Worm (Caenorhabditis elegans): ENCODE results near the gene F46H5.2.

F46H5.2 gene

DNA sequence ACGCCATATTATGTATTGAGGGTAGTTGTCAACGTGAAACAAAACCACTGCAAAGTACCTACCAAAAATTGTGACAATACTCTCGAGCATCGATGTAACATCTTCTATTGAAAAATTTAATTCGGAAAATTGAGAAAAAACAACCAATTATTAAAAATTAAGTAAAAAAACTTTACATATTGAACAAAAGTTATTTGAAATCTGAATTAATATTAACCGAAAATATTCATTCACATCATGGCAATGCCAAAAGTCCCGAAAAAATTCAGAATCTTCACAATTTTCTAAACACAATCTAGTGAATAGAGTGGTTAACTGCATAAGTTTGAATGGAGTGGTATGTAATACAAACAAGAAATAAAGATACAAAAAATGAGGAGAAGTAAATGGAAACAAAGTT is 26.9 kb upstream of the F46H5.2 start, which contains the start of gene F46H5.3:
Gene F46H5.3 (minus strand): TSS at position 101 of the 400 bp plus-strand sequence.
- TF ChIP-seq dao-5 (tag; optimal IDR thresholded peaks at IDR 0.05): no peak
- TF ChIP-seq W03F9.2 (tag; optimal IDR thresholded peaks at IDR 0.05): no peak
- no peak for TF ChIP-seq him-1 (tag; optimal IDR thresholded peaks at IDR 0.05)

DNA sequence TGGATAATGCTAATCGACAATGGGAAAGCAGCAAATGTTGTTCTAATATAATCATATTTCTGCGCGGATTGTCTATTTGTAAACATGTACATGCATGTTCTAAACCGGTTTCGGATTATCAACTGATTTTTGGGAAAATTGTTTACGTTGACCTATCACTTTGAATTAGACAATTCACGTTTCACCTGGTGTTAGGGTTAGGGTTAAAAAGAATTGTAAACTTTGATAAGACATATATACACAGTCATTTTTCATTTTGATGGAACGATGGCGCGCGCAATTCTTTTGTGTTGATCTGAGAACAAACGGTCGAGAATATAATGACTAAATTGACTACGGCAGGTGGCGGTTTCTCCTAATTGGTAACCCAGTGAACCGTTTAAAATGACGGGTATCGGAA is 23.3 kb upstream of the F46H5.2 start:
- TF ChIP-seq dao-5 (tag; optimal IDR thresholded peaks at IDR 0.05): no peak

DNA sequence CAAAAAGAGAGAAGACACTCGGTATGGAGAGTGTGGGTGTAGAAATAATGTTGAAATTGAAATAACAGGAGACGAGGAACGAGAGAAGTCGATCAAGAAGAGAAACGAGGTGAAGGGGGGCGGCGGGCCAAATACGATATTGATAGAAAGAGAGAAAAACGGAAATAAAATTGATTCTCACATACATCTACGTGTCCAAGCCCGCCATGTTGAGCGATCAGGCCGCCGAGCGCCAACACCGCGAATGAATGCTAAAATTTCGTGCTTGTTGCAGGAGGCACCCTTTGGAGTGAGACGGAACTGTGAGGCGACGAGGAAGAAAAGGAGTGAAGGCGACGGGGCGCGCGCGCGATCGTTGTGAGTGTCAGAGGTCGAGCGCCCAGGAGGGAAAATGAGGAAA is 22.6 kb upstream of the F46H5.2 start, which contains the start of gene F46H5.7:
Gene F46H5.7 (minus strand): TSS at position 106 of the 400 bp plus-strand sequence.
- no peak for TF ChIP-seq him-1 (tag; optimal IDR thresholded peaks at IDR 0.05)
- no peak for TF ChIP-seq dao-5 (tag; optimal IDR thresholded peaks at IDR 0.05)
- no peak for TF ChIP-seq W03F9.2 (tag; optimal IDR thresholded peaks at IDR 0.05)

DNA sequence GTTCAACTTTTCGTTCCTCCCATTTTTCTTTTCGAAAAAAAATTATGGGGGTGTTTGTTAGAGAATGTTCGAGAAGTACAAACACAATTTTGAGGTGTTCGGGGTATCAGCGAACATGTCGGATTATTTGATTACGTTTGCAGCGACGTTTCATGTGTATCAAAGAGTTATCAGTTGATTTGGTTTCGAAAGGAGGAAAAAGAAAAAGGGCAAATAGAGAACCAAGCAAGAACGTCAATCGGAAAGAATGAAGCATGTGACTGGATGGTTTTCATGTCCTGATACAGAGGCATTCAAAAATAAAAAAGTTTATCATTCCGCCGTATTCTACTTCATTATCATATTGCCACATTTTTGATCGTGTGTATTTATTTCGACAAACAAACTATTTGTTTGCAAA is 20.7 kb upstream of the F46H5.2 start:
- TF ChIP-seq him-1 (tag; optimal IDR thresholded peaks at IDR 0.05) (no peak), dao-5 (tag; optimal IDR thresholded peaks at IDR 0.05) (no peak), W03F9.2 (tag; optimal IDR thresholded peaks at IDR 0.05) (peak; percentile 22)

DNA sequence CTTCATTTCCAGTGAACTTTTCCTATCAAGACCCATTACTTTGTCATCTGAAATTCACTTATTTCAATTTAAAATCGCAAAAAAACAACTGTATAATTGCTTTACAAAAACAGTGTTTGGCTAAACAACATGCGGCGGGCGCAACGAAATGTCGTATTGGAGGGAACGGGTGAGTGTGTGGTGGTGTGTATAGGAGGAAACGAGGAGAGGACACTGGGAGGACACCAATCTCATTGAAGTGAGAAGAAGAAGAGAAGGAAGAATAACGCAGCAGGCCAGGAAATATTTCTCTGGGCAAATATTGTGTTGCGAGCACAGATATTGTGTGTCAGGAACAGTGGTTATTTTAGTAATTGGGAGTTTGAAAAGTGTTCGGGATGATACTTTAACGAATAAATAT is 10.9 kb upstream of the F46H5.2 start, which contains the start of gene F46H5.4:
Gene F46H5.4 (minus strand): TSS at position 53 of the 400 bp plus-strand sequence.
- peak; percentile 15 for TF ChIP-seq him-1 (tag; optimal IDR thresholded peaks at IDR 0.05)
- TF ChIP-seq dao-5 (tag; optimal IDR thresholded peaks at IDR 0.05): no peak
- TF ChIP-seq W03F9.2 (tag; optimal IDR thresholded peaks at IDR 0.05): no peak

DNA sequence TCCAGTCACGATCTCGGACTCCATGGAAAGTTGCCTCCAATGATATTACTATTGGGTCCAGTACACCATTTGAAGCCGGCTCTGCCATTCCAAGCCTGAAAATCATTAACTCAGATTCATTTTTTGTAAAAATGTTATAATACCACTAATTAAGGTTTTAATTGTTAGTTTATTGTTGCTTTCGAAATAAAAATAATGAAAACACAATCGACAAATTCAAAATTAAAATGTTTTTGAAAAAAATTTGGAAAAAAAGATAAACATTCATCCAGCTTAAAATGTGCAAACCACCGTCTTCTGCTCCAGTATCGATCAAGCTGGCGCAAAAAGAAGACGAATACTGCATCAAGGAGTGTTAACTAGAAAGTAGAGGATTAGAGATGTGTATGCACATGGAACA is 8.6 kb upstream of the F46H5.2 start, which contains the start of gene F46H5.5:
Gene F46H5.5 (minus strand): TSS at position 101 of the 400 bp plus-strand sequence.
- TF ChIP-seq him-1 (tag; optimal IDR thresholded peaks at IDR 0.05) (no peak), dao-5 (tag; optimal IDR thresholded peaks at IDR 0.05) (no peak), W03F9.2 (tag; optimal IDR thresholded peaks at IDR 0.05) (no peak)

DNA sequence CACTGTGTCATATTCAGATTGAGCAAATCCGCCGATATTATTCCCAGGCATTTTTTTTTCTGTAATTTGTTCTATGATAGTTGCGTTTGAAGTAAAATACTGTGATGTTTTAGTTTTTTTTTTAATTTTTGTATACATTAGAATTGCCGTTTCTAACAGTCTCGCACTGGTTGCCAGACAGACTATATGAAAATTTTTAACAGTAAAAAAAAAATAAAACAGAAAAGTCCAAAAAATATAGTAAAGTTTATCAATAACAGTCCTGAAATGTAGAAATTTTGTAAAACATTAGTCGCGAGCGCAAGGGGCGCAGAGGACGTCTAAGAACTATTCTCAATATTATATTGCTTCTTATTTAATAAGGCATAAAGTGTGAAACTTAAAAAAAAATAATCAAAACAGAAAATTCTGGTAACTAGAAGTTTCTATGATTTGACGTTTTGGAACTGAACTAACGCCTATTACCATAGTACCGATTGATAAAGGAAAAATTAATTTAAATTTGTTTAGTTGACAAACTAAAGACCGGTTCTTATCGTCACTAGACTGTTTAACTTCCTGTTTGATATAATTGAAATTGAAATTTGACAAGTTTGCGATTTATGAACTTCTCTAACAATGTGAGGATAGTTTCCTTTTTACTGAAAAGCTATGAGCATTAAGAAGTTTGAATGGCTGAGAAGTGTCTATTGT is 5.0 kb upstream of the F46H5.2 start, which contains the start of gene lact-1:
Gene lact-1 (minus strand): TSS at position 51 of the 693 bp plus-strand sequence.
- TF ChIP-seq dao-5 (tag; optimal IDR thresholded peaks at IDR 0.05) (no peak), him-1 (tag; optimal IDR thresholded peaks at IDR 0.05) (no peak), W03F9.2 (tag; optimal IDR thresholded peaks at IDR 0.05) (no peak)

DNA sequence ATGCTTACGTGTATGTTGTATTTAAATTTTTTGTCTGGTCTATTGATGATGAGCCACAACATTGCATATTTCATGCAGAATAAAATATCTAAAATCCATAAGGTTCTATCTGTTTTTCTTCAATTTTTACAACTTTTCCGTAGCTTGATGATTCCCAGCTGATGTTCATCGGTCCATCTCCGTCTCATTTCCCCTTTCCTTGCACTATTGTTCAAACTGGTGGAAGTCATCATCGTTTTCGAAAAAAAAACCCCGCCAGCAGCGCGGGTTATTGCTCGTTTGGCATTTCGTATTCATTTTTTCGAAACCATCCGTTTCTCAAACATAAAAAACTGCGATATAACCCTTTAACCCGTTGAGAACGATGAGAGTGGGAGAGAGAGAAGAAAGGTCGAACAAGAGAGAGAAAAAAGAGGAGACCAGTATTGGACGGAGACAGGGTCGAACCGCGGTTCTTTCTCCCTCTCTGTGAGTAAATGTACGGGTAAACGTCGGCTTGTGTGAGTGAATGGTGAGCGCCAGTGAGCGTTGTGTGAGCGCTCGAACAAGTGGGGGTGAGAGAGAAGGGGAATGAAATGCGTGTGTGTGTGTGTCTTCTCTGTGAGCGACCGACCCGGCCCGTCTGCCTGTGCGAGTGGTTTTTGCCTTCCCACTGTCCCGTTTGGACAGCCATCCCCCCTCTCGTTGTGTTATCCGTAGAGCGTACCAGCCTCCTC is 699 bp upstream of the F46H5.2 start:
- TF ChIP-seq W03F9.2 (tag; optimal IDR thresholded peaks at IDR 0.05) (no peak), him-1 (tag; optimal IDR thresholded peaks at IDR 0.05) (peak; percentile 84)

DNA sequence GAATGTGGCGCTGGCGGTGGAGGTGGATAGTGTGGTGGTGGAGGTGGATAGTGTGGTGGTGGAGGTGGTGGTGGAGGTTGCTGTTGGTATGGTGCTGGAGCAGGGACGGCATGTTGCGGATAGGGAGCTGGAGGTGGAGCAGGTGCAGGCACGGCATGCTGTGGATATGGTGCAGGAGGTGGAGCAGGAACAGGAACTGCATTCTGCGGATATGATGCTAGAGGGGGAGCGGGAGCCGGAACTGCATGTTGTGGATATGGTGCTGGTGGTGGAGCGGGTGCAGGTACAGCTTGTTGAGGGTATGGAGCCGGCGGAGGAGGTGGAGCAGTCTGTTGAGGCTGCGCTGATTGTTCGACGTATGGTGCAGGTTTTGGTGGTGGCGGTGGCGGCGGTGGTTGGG is 3.5 kb downstream of the F46H5.2 start:
- TF ChIP-seq him-1 (tag; optimal IDR thresholded peaks at IDR 0.05) (no peak), dao-5 (tag; optimal IDR thresholded peaks at IDR 0.05) (no peak), W03F9.2 (tag; optimal IDR thresholded peaks at IDR 0.05) (no peak)

DNA sequence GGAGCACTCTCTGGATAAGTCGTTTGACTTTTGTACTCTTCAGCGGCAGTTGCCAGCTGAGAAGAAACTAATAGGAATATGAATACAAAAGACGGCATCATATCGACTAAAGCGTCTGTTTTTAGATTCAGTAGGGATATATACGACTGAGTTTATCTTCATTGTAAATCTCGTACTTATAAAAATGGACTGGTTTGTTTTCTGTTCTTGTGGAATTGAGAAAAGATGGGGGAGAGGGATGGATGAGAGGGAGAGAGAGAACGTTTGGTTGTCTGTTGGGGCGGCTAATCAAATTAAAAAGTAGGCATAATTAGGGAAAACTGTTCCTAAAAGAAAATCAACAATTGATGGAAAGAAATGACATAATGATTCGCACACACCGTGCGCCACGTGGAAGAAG is 3.9 kb downstream of the F46H5.2 start, which contains the start of gene grd-7:
Gene grd-7 (minus strand): TSS at position 101 of the 400 bp plus-strand sequence.
- TF ChIP-seq him-1 (tag; optimal IDR thresholded peaks at IDR 0.05) (no peak), dao-5 (tag; optimal IDR thresholded peaks at IDR 0.05) (no peak), W03F9.2 (tag; optimal IDR thresholded peaks at IDR 0.05) (no peak)

DNA sequence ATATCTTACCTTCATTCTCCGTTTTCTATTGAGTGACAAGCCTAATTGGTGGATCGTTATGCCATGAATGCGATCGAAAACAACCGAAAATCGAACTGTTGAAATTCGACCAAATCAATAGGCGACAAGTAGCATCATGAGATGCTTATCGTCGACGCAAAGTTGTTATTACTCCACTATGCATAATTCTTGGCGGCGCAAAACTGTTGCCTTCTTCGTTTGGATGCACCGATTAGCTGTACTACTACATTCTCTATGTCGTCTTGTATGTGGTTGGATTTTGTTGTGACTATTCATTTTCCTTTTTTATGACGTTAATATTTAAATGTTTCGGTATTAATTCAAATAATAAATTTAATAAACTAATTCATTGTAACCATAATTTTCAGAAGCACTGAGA is 6.5 kb downstream of the F46H5.2 start, which contains the start of gene F46H5.11:
Gene F46H5.11 (minus strand): TSS at position 101 of the 400 bp plus-strand sequence.
- TF ChIP-seq dao-5 (tag; optimal IDR thresholded peaks at IDR 0.05) (no peak), W03F9.2 (tag; optimal IDR thresholded peaks at IDR 0.05) (no peak), him-1 (tag; optimal IDR thresholded peaks at IDR 0.05) (no peak)

DNA sequence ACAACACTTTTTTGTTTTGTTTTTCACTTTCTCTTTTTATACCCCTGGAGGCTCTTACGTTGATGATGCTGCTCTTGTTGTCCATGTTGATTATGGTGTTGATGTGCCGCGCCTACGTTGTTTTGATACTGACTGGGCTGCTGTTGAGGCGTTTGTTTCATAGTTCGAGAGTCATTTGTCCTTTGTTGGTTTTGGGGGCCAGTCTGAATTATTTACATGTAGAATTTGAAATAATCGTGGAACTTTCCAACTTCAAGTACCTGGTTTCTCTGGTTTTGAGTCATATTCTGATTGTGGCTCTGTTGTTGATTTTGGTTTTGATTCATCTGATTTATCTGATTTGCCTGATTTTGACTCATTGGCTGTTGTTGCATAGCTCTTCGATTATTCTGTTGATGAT is 12.6 kb downstream of the F46H5.2 start:
- no peak for TF ChIP-seq W03F9.2 (tag; optimal IDR thresholded peaks at IDR 0.05)
- no peak for TF ChIP-seq dao-5 (tag; optimal IDR thresholded peaks at IDR 0.05)
- TF ChIP-seq him-1 (tag; optimal IDR thresholded peaks at IDR 0.05): no peak

DNA sequence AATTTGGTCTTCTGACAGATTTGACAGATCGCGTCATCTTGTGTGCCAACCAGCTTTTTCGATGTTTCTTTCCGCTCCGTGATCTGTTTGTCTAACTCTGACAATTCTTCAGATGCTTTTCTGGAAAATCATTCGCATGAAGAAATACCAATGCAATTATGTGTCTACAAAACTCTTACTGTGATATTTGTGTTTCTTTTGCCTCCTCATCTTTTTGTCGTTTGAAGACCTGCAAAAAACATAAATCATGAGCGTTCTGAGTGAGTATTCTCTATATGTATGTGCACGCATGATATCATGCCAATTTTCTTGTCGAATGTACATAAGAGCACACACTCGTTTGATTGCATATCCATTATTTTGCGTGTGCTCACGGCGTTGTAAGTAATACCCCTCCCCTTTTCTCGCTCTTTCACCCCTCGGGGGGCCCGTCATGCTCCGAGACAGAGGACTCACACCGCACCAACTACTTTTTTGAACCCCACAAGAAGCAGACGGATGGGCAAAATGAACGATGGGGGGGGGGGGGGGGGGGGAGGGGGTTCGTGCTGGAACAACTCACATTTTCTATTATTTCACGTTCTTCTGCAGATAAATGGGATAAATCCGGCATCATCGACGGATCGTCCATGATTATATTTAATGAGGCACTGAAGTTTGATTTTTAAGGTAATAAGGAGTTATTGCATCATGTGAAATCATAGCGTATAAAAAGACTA is 14.4 kb downstream of the F46H5.2 start, which contains the start of gene unc-10:
Gene unc-10 (minus strand): TSS at position 652 of the 719 bp plus-strand sequence.
- no peak for TF ChIP-seq dao-5 (tag; optimal IDR thresholded peaks at IDR 0.05)
- TF ChIP-seq him-1 (tag; optimal IDR thresholded peaks at IDR 0.05): no peak
- TF ChIP-seq W03F9.2 (tag; optimal IDR thresholded peaks at IDR 0.05): no peak

All from whole organism, L4/young adult.